Worm (Caenorhabditis elegans) whole organism, early embryonic: Measurements from ENCODE around the gene pap-2.

Source experiments
- B0310.2 ChIP-seq: sonication (generic microtip); optimal IDR thresholded peaks from 2 replicates; lab custom pipeline; 2016; ENCODE audit warnings: mild to moderate bottlenecking, missing genetic modification characterization, missing compliant biosample characterization
- ama-1 ChIP-seq: fragments of 150-350 bp; optimal IDR thresholded peaks from 2 replicates; lab custom pipeline; 2014
- ets-7 ChIP-seq: sonication (generic microtip); optimal IDR thresholded peaks from 2 replicates; lab custom pipeline; 2016; ENCODE audit warnings: missing genotype, missing genetic modification characterization, missing compliant biosample characterization
- hmg-4 ChIP-seq: fragments of 200-800 bp; sonication (Bioruptor generic); optimal IDR thresholded peaks from 2 replicates; lab custom pipeline; 2018; ENCODE audit warnings: mild to moderate bottlenecking, missing genetic modification characterization, missing compliant biosample characterization
- sea-1 ChIP-seq: fragments of 200-800 bp; sonication (Bioruptor generic); conservative IDR thresholded peaks from 2 replicates; pipeline ENCODE4 v1.3.6; 2022; ENCODE audit warnings: missing genetic modification characterization, missing compliant biosample characterization
- tbx-11 ChIP-seq: fragments of 200-800 bp; sonication (Bioruptor generic); IDR thresholded peaks from 2 replicates; pipeline ENCODE4 v1.3.6; 2022; ENCODE audit warnings: missing genetic modification characterization, missing compliant biosample characterization

DNA sequence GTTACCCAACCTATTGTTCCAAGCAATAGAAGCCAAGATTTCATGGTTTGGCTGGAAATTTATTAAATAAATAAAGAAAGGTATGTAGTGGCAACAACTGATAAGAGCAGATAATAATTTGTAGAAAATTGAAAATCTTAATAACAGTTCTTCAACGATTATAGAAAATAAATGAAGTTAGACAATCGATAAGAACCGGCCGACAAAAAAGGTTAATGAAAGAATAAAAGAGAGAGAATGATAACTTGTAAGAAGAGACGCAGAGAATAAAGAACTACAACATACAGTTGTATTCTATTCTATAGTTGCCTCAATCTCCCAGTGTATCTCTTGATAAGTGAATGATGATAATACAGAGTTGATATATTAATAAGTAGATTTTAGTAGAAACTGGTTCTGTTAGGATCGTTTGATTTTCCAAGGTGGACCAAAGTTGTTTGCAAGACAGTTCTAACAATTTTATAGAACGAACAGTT is 22.4 kb downstream of the pap-2 start, which contains the start of gene ugt-58:
- TF ChIP-seq B0310.2 (tag; lab: Kevin White, UChicago), result no peak
- no peak for TF ChIP-seq ama-1
- no peak for TF ChIP-seq hmg-4 (GFP tag; lab: Kevin White, UChicago)
- TF ChIP-seq tbx-11, result no peak
- no peak for TF ChIP-seq ets-7 (tag; lab: Kevin White, UChicago)
- no peak for TF ChIP-seq sea-1
